Worm (Caenorhabditis elegans) whole organism, young adult: ENCODE results near the gene Y25C1A.8.

Experiments
- F49E8.2 ChIP-seq: sonication (generic microtip); optimal IDR thresholded peaks from 3 replicates; lab custom pipeline; 2017; ENCODE audit warnings: missing genetic modification characterization, mild to moderate bottlenecking, missing compliant biosample characterization, antibody characterized with exemption, moderate library complexity; ENCODE audit not compliant: insufficient read depth
- athp-1 ChIP-seq: sonication (generic microtip); optimal IDR thresholded peaks from 2 replicates; lab custom pipeline; 2017; ENCODE audit warnings: mild to moderate bottlenecking, missing genetic modification characterization, missing compliant biosample characterization
- egrh-3 ChIP-seq: fragments of 200-800 bp; sonication (Bioruptor generic); IDR thresholded peaks from 2 replicates; pipeline ENCODE4 v1.3.6; 2022; ENCODE audit warnings: missing genetic modification reagents, missing genetic modification characterization, missing compliant biosample characterization
- him-1 ChIP-seq: sonication (generic microtip); optimal IDR thresholded peaks from 2 replicates; lab custom pipeline; 2016; ENCODE audit warnings: missing genotype, missing genetic modification reagents, missing genetic modification characterization, missing compliant biosample characterization
- nhr-179 ChIP-seq: sonication (generic microtip); optimal IDR thresholded peaks from 2 replicates; lab custom pipeline; 2016; ENCODE audit warnings: mild to moderate bottlenecking, missing genetic modification characterization, missing compliant biosample characterization
- sdz-38 ChIP-seq: sonication (generic microtip); optimal IDR thresholded peaks from 2 replicates; lab custom pipeline; 2016; ENCODE audit warnings: missing genotype, missing genetic modification characterization, missing compliant biosample characterization
- snpc-4 ChIP-seq, 5 experiments: fragments of 150-350 bp in 1 of 5; sonication (generic microtip) in 4 of 5; optimal IDR thresholded peaks; 2 replicates each; lab custom pipeline; 2014 to 2018; ENCODE audit warnings: missing genetic modification characterization in 5 of 5, missing biosample characterization in 3 of 5, antibody characterized with exemption in 2 of 5, mild to moderate bottlenecking in 2 of 5, missing compliant biosample characterization in 2 of 5, missing genotype in 2 of 5, moderate library complexity in 2 of 5, missing genetic modification reagents in 1 of 5
- unc-130 ChIP-seq: sonication (generic microtip); optimal IDR thresholded peaks from 2 replicates; lab custom pipeline; 2016; ENCODE audit warnings: missing genetic modification reagents, missing genetic modification characterization, missing compliant biosample characterization

ce11 chrII:3052843-3053242 lies 23.9 kb downstream of the Y25C1A.8 start:
- TF ChIP-seq nhr-179: no peak
- TF ChIP-seq athp-1 (tag; lab: Kevin White, UChicago): no peak
- no peak; the same call in 1 of the 2 replicates for TF ChIP-seq egrh-3 (GFP tag; lab: Robert Waterston, UW)
- TF ChIP-seq unc-130 (GFP tag; lab: Kevin White, UChicago): no peak
- no peak for TF ChIP-seq snpc-4 (GFP tag; optimal IDR thresholded peaks at IDR 0.05; lab: Kevin White, UChicago)
- no peak for TF ChIP-seq snpc-4 (tag; optimal IDR thresholded peaks at IDR 0.05; lab: Kevin White, UChicago)
- no peak for TF ChIP-seq F49E8.2 (tag; lab: Kevin White, UChicago)
- no peak for TF ChIP-seq sdz-38
- no peak for TF ChIP-seq him-1 (tag; lab: Kevin White, UChicago)
